Fruit fly (Drosophila melanogaster) whole organism, adult: ENCODE measurements around the gene sturkopf.

Experiments used
- CG11617 ChIP-seq: fragments of 200-800 bp; sonication (Bioruptor generic); optimal IDR thresholded peaks from 2 replicates; lab custom pipeline; 2017; ENCODE audit warnings: mild to moderate bottlenecking, missing biosample characterization, missing genetic modification reagents, missing genetic modification characterization
- CG12768 ChIP-seq: fragments of 200-800 bp; sonication (Bioruptor generic); optimal IDR thresholded peaks from 2 replicates; lab custom pipeline; 2017; ENCODE audit warnings: missing biosample characterization, missing genetic modification characterization, mild to moderate bottlenecking, moderate library complexity, missing genetic modification reagents
- CG14711 ChIP-seq: fragments of 200-800 bp; sonication (Bioruptor generic); optimal IDR thresholded peaks from 2 replicates; lab custom pipeline; 2018; ENCODE audit warnings: missing biosample characterization, mild to moderate bottlenecking, missing genetic modification characterization, moderate library complexity
- CG1620 ChIP-seq: fragments of 200-800 bp; sonication (Bioruptor generic); optimal IDR thresholded peaks from 2 replicates; lab custom pipeline; 2016; ENCODE audit warnings: missing biosample characterization, missing genetic modification characterization
- CG33017 ChIP-seq: fragments of 200-800 bp; sonication (Bioruptor generic); optimal IDR thresholded peaks from 2 replicates; lab custom pipeline; 2018; ENCODE audit warnings: missing biosample characterization, mild to moderate bottlenecking, missing genetic modification characterization, moderate library complexity
- CG5204 ChIP-seq: fragments of 200-800 bp; sonication (Bioruptor generic); optimal IDR thresholded peaks from 2 replicates; lab custom pipeline; 2016; ENCODE audit warnings: missing biosample characterization, missing genetic modification characterization
- CG7045 ChIP-seq: fragments of 200-800 bp; sonication (Bioruptor generic); optimal IDR thresholded peaks from 2 replicates; lab custom pipeline; 2017; ENCODE audit warnings: missing biosample characterization, mild to moderate bottlenecking, missing genetic modification characterization
- CG7101 ChIP-seq: fragments of 200-800 bp; sonication (Bioruptor generic); optimal IDR thresholded peaks from 2 replicates; lab custom pipeline; 2018; ENCODE audit warnings: missing biosample characterization, mild to moderate bottlenecking, missing genetic modification characterization, moderate library complexity
- Clk ChIP-seq: fragments of 200-800 bp; sonication (Bioruptor generic); optimal IDR thresholded peaks from 2 replicates; lab custom pipeline; 2017; ENCODE audit warnings: missing biosample characterization, missing genetic modification characterization
- Crg-1 ChIP-seq: fragments of 200-800 bp; sonication (Bioruptor generic); optimal IDR thresholded peaks from 2 replicates; lab custom pipeline; 2016; ENCODE audit warnings: missing biosample characterization, missing genetic modification characterization
- Hr96 ChIP-seq: fragments of 200-800 bp; sonication (Bioruptor generic); optimal IDR thresholded peaks from 2 replicates; lab custom pipeline; 2016; ENCODE audit warnings: missing biosample characterization, missing genetic modification characterization
- Mnt ChIP-seq: fragments of 200-800 bp; sonication (Bioruptor generic); optimal IDR thresholded peaks from 2 replicates; lab custom pipeline; 2016; ENCODE audit warnings: missing biosample characterization, mild to moderate bottlenecking, missing genetic modification characterization
- bab1 ChIP-seq: fragments of 200-800 bp; sonication (Bioruptor generic); optimal IDR thresholded peaks from 3 replicates; lab custom pipeline; 2019; ENCODE audit warnings: missing biosample characterization, mild to moderate bottlenecking, missing genetic modification characterization, moderate library complexity
- cic ChIP-seq: fragments of 200-800 bp; sonication (Bioruptor generic); optimal IDR thresholded peaks from 2 replicates; lab custom pipeline; 2017; ENCODE audit warnings: missing biosample characterization, mild to moderate bottlenecking, missing genetic modification characterization, moderate library complexity
- cnc ChIP-seq, 2 experiments: fragments of >200 bp; optimal IDR thresholded peaks; 2 replicates each; lab custom pipeline; 2017
- kay ChIP-seq: fragments of 200-800 bp; sonication (Bioruptor generic); peaks from one replicate; lab custom pipeline; 2016; ENCODE audit warnings: missing biosample characterization, missing genetic modification characterization, borderline replicate concordance
- ovo ChIP-seq: fragments of 200-800 bp; sonication (Bioruptor generic); optimal IDR thresholded peaks from 2 replicates; lab custom pipeline; 2016; ENCODE audit warnings: missing biosample characterization, missing genetic modification characterization
- pad ChIP-seq: fragments of 200-800 bp; sonication (Bioruptor generic); optimal IDR thresholded peaks from 3 replicates; lab custom pipeline; 2017; ENCODE audit warnings: missing biosample characterization, missing genetic modification characterization, mild to moderate bottlenecking, moderate library complexity, missing genetic modification reagents
- tj ChIP-seq: fragments of 200-800 bp; sonication (Bioruptor generic); optimal IDR thresholded peaks from 3 replicates; lab custom pipeline; 2017; ENCODE audit warnings: missing biosample characterization, mild to moderate bottlenecking, missing genetic modification characterization, moderate library complexity
- toe ChIP-seq: fragments of 200-800 bp; sonication (Bioruptor generic); optimal IDR thresholded peaks from 2 replicates; lab custom pipeline; 2016; ENCODE audit warnings: missing biosample characterization, missing genetic modification characterization

The sturkopf gene

DNA sequence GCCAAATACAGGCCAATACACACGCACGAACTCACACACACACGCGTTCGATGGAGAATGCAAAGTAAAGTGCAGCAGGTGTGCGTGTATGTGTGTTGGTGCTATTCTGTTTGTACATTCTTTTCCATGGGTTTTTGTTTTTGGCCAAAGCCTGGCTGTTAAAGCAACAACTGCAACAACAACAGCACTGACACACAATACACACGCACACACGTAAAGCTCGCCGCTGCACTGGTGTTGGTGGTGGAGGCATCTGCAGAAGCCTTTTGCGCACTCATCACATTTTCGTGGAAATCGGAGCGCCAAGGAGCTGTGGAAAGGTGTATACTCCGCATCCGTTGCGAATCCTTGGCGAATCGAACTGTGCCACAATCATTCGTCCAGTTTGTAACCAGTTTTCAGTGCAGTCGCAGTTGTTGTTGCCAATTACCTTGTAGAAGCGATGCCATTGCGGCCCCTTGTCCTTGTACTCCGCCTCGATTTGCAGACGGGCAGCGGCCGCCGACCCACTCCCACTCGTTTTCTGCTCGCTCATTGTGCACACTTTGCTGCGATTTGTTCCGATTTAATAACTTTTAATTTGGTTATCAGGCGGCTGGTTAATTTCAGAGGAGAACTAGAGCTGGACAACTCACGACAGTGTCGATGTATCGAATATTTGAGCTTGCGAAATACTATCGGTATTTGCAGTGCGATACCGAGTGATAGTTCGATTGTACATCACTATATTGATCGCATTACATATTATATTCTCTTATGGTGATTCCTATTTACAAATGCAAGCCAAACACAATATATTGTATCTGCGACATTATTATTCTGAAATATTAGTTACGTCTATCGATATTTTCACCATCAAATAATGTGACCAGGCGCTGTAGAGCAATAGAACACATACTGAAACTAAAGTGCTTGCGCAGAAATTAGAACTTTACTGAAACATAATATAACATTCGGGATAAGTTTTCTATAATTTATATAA is 37.1 kb upstream of the sturkopf start:
- TF ChIP-seq pad (GFP tag; lab: Kevin White, UChicago) (peak; percentile 77), CG7045 (GFP tag; lab: Kevin White, UChicago) (peak; percentile 8), kay (GFP tag; lab: Kevin White, UChicago) (no peak), Crg-1 (GFP tag; lab: Kevin White, UChicago) (no peak), CG1620 (peak; percentile 64), toe (peak; percentile 74), CG14711 (peak; percentile 41), Hr96 (GFP tag; lab: Kevin White, UChicago) (no peak), CG33017 (tag; lab: Kevin White, UChicago) (no peak), ovo (GFP tag; lab: Kevin White, UChicago) (peak; percentile 39), Clk (GFP tag; lab: Kevin White, UChicago) (peak; percentile 33), CG12768 (GFP tag; lab: Kevin White, UChicago) (no peak), cnc (optimal IDR thresholded peaks at IDR 0.05; lab: Kevin White, UChicago) (no peak), bab1 (peak; percentile 53), CG7101 (tag; lab: Kevin White, UChicago) (peak; percentile 43), CG5204 (GFP tag; lab: Kevin White, UChicago) (no peak), tj (GFP tag; lab: Kevin White, UChicago) (peak; percentile 81), CG11617 (GFP tag; lab: Kevin White, UChicago) (peak; percentile 35), cic (GFP tag; lab: Kevin White, UChicago) (no peak), Mnt (GFP tag; lab: Kevin White, UChicago) (no peak)

DNA sequence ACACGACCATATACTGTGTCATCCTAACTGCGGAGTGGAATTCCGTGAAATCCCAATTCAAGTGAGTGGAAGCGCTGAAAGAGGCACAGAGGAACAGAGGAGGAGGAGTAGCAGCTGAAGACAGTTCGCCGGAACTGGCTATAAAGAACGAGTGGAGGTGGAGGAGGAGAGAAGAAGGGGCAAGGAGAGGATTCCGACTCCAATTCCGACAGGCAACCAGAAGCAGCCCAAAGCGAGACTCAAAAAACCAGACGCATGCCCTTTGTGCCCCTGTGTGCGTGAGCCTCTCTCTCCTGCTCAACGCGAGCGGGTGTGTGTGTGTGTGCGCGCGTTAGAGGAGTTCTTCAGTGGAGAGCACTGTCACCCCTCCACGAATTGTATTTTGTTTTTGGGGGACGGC is 36.2 kb upstream of the sturkopf start:
- no peak for TF ChIP-seq bab1
- TF ChIP-seq CG33017 (tag; lab: Kevin White, UChicago) = no peak
- no peak for TF ChIP-seq CG5204 (GFP tag; lab: Kevin White, UChicago)
- no peak for TF ChIP-seq CG7045 (GFP tag; lab: Kevin White, UChicago)
- no peak for TF ChIP-seq tj (GFP tag; lab: Kevin White, UChicago)
- TF ChIP-seq kay (GFP tag; lab: Kevin White, UChicago) = no peak
- TF ChIP-seq pad (GFP tag; lab: Kevin White, UChicago) = peak; percentile 83
- TF ChIP-seq CG14711 = no peak
- no peak for TF ChIP-seq CG11617 (GFP tag; lab: Kevin White, UChicago)

DNA sequence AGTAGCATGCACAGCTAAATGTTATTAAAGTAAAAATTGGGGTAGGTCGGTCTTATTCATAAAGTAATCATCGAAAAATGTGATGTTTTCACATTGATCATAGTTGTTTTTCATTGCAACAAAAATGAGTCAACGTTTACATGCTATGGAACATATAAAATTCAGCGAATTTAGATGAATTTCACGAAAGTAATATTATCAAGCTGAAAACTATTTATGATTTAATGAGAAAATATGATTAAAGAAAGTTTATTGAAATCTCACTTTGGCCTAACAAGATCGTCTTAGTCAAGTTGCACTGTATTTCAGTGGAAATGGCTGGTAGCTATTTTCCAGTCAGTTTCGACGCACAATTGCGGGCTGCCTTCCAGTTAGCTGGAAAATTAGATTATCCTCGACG is 35.8 kb upstream of the sturkopf start:
- TF ChIP-seq Clk (GFP tag; lab: Kevin White, UChicago) (no peak), tj (GFP tag; lab: Kevin White, UChicago) (no peak), ovo (GFP tag; lab: Kevin White, UChicago) (no peak), CG33017 (tag; lab: Kevin White, UChicago) (no peak), pad (GFP tag; lab: Kevin White, UChicago) (no peak), Hr96 (GFP tag; lab: Kevin White, UChicago) (no peak)

DNA sequence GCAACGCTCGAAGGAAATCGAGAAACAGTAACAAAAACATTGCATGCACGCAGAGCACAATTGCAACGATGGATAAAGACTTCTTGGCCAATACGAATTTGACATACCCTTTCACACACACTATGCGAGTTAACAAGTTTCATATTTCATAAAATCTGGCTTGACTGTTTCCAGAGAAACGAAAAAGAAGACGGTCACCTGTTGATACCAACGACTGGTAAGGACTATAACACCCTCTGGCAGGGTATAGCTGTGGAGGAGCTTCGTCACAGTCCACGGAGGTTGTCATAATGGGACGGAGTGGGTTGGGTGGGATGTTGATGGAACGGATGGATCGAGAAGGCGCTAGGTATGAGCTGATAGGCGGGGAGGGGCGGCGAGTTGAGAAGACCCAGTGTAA is 35.1 kb upstream of the sturkopf start:
- TF ChIP-seq Hr96 (GFP tag; lab: Kevin White, UChicago) = no peak
- TF ChIP-seq CG7101 (tag; lab: Kevin White, UChicago) = no peak
- no peak for TF ChIP-seq Mnt (GFP tag; lab: Kevin White, UChicago)
- no peak for TF ChIP-seq CG14711
- TF ChIP-seq CG33017 (tag; lab: Kevin White, UChicago) = no peak
- no peak for TF ChIP-seq Clk (GFP tag; lab: Kevin White, UChicago)
- TF ChIP-seq cic (GFP tag; lab: Kevin White, UChicago) = no peak
- TF ChIP-seq CG12768 (GFP tag; lab: Kevin White, UChicago) = no peak
- no peak for TF ChIP-seq CG1620
- TF ChIP-seq ovo (GFP tag; lab: Kevin White, UChicago) = no peak

DNA sequence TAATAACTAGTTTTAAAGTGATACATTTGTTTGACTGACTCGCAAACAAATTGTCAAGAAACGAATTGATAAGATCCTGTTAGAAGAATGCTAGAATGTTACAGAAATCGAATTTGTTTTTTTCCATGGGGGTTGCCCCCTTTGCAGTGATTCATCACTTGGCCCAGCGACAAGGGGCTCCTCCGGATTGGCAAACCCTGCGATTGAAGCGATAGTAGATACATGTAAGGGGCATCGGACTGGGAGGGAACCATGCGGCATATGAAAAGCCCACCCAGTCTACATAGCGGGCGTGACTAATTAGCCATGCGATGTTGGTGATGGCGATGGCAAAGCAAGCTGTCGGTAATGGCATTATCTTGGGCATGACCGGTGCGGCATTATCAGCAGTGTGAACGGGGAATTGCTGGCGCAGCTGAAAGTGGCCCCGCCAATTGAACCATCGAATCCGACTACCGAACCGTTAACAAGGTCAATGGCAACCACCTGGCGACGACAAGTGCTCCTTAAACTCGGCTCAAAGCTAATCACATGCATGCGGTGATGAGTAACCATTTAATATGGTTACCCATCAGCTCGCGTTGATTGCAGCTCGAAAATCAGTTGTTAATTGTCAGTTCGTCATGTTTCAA is 33.9 kb upstream of the sturkopf start:
- TF ChIP-seq Clk (GFP tag; lab: Kevin White, UChicago) (no peak), Crg-1 (GFP tag; lab: Kevin White, UChicago) (no peak), CG7101 (tag; lab: Kevin White, UChicago) (no peak), CG7045 (GFP tag; lab: Kevin White, UChicago) (no peak), tj (GFP tag; lab: Kevin White, UChicago) (peak; percentile 86), CG11617 (GFP tag; lab: Kevin White, UChicago) (no peak)

DNA sequence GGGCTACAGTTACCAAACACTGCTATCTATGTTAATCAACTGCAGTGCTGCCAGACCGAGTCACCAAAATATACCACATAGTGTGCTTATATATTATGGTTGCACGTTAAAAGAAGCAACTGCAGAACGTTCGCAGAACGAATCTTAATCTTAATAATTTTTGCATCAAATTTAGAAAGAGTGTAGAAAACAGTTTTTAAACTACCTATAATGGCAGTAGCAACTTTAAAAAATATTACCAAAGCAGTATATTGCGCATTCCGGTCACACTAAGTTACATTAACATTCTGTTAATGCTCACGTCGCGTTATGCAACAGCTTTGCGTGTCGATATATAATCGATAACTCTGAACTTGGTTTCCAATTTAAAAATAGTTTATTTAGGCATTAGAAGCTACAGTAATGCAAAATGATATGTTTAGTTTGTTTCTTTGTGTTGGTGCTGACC is 29.0 kb upstream of the sturkopf start, which contains the start of gene indra:
Gene indra (minus strand): TSS at position 271 of the 448 bp plus-strand sequence.
- TF ChIP-seq pad (GFP tag; lab: Kevin White, UChicago) (peak; percentile 38), toe (no peak), CG7045 (GFP tag; lab: Kevin White, UChicago) (peak; percentile 59), bab1 (peak; percentile 12), Hr96 (GFP tag; lab: Kevin White, UChicago) (no peak), Clk (GFP tag; lab: Kevin White, UChicago) (peak; percentile 31), Mnt (GFP tag; lab: Kevin White, UChicago) (peak; percentile 94), CG12768 (GFP tag; lab: Kevin White, UChicago) (peak; percentile 60), CG14711 (peak; percentile 63), CG5204 (GFP tag; lab: Kevin White, UChicago) (no peak), Crg-1 (GFP tag; lab: Kevin White, UChicago) (peak; percentile 64), tj (GFP tag; lab: Kevin White, UChicago) (peak; percentile 26), kay (GFP tag; lab: Kevin White, UChicago) (no peak), cic (GFP tag; lab: Kevin White, UChicago) (no peak), cnc (optimal IDR thresholded peaks at IDR 0.05; lab: Kevin White, UChicago) (no peak), CG7101 (tag; lab: Kevin White, UChicago) (peak; percentile 64), ovo (GFP tag; lab: Kevin White, UChicago) (peak; percentile 64), CG1620 (peak; percentile 26), CG33017 (tag; lab: Kevin White, UChicago) (peak; percentile 28), CG11617 (GFP tag; lab: Kevin White, UChicago) (peak; percentile 74)
